Worm (Caenorhabditis elegans): Measurements from ENCODE around the gene madf-1.

ce11 chrIV:874677-875076 is 43.0 kb upstream of the madf-1 start, which contains the start of gene Y55F3BR.1:
- TF ChIP-seq unc-55 (GFP tag; optimal IDR thresholded peaks at IDR 0.05) = no peak
- no peak for TF ChIP-seq sox-2 (GFP tag; IDR thresholded peaks at IDR 0.05)
- TF ChIP-seq elt-4 (tag; optimal IDR thresholded peaks at IDR 0.05) = no peak
- TF ChIP-seq fkh-10 (GFP tag; optimal IDR thresholded peaks at IDR 0.05) = no peak
- no peak for TF ChIP-seq hlh-6 (tag; optimal IDR thresholded peaks at IDR 0.05)
- no peak for TF ChIP-seq unc-86 (tag; optimal IDR thresholded peaks at IDR 0.05)
- TF ChIP-seq nfya-1 (tag; optimal IDR thresholded peaks at IDR 0.05) = peak; percentile 25

All from whole organism, late embryonic.